Fruit fly (Drosophila melanogaster) whole organism, embryonic: Measurements from ENCODE around the gene CG18508.

ENCODE experiments used
- Adf1 ChIP-seq: fragments of 200-800 bp; sonication (Bioruptor generic); IDR thresholded peaks from 2 replicates; pipeline ENCODE4 v1.3.6; 2022; ENCODE audit warnings: missing biosample characterization, missing genetic modification characterization
- B-H2 ChIP-seq: fragments of 200-800 bp; sonication (Bioruptor generic); optimal IDR thresholded peaks from 2 replicates; lab custom pipeline; 2018; ENCODE audit warnings: missing biosample characterization, mild to moderate bottlenecking, missing genetic modification characterization
- CG10959 ChIP-seq: fragments of 200-800 bp; sonication (Bioruptor generic); IDR thresholded peaks from 2 replicates; pipeline ENCODE4 v1.3.6; 2022; ENCODE audit warnings: missing biosample characterization, missing genetic modification characterization
- CG11723 ChIP-seq: fragments of 200-800 bp; sonication (Bioruptor generic); optimal IDR thresholded peaks from 2 replicates; lab custom pipeline; 2017; ENCODE audit warnings: missing biosample characterization, mild to moderate bottlenecking, missing genetic modification characterization
- CG12219 ChIP-seq: fragments of 200-800 bp; sonication (Bioruptor generic); optimal IDR thresholded peaks from 3 replicates; lab custom pipeline; 2018; ENCODE audit warnings: missing biosample characterization, mild to moderate bottlenecking, missing genetic modification characterization
- CG12299 ChIP-seq: fragments of 200-800 bp; sonication (Bioruptor generic); optimal IDR thresholded peaks from 2 replicates; lab custom pipeline; 2018; ENCODE audit warnings: missing biosample characterization, mild to moderate bottlenecking, missing genetic modification characterization
- CG13123 ChIP-seq: fragments of 200-800 bp; sonication (Bioruptor generic); optimal IDR thresholded peaks from 2 replicates; lab custom pipeline; 2016; ENCODE audit warnings: missing biosample characterization, missing genetic modification characterization
- CG13424 ChIP-seq: fragments of 200-800 bp; sonication (Bioruptor generic); optimal IDR thresholded peaks from 2 replicates; lab custom pipeline; 2019; ENCODE audit warnings: missing biosample characterization, mild to moderate bottlenecking, missing genetic modification characterization, moderate library complexity
- CG14441 ChIP-seq: fragments of 200-800 bp; sonication (Bioruptor generic); IDR thresholded peaks from 2 replicates; pipeline ENCODE4 v1.3.6; 2022; ENCODE audit warnings: missing biosample characterization, missing genetic modification characterization
- CG15011 ChIP-seq: fragments of 200-800 bp; sonication (Bioruptor generic); optimal IDR thresholded peaks from 3 replicates; lab custom pipeline; 2018; ENCODE audit warnings: missing biosample characterization, mild to moderate bottlenecking, missing genetic modification characterization
- CG15601 ChIP-seq: fragments of 200-800 bp; sonication (Bioruptor generic); optimal IDR thresholded peaks from 3 replicates; lab custom pipeline; 2019; ENCODE audit warnings: missing biosample characterization, mild to moderate bottlenecking, missing genetic modification characterization, moderate library complexity
- CG17186 ChIP-seq: fragments of 200-800 bp; sonication (Bioruptor generic); optimal IDR thresholded peaks from 3 replicates; lab custom pipeline; 2017; ENCODE audit warnings: missing biosample characterization, missing genetic modification reagents, missing genetic modification characterization
- CG17829 ChIP-seq: fragments of 200-800 bp; optimal IDR thresholded peaks from 2 replicates; lab custom pipeline; 2019; ENCODE audit warnings: missing biosample characterization, mild to moderate bottlenecking, missing genetic modification characterization, moderate library complexity
- CG2678 ChIP-seq: fragments of 200-800 bp; sonication (Bioruptor generic); optimal IDR thresholded peaks from 3 replicates; lab custom pipeline; 2019; ENCODE audit warnings: missing biosample characterization, mild to moderate bottlenecking, missing genetic modification characterization, moderate library complexity
- CG31365 ChIP-seq: fragments of 200-800 bp; sonication (Bioruptor generic); optimal IDR thresholded peaks from 2 replicates; lab custom pipeline; 2018; ENCODE audit warnings: missing biosample characterization, mild to moderate bottlenecking, missing genetic modification characterization
- CG31388 ChIP-seq: fragments of 200-800 bp; sonication (Bioruptor generic); optimal IDR thresholded peaks from 2 replicates; lab custom pipeline; 2016; ENCODE audit warnings: missing biosample characterization, missing genetic modification characterization
- CG3281 ChIP-seq: fragments of 200-800 bp; sonication (Bioruptor generic); optimal IDR thresholded peaks from 3 replicates; lab custom pipeline; 2017; ENCODE audit warnings: missing biosample characterization, mild to moderate bottlenecking, missing genetic modification characterization
- CG4707 ChIP-seq: fragments of 200-800 bp; sonication (Bioruptor generic); optimal IDR thresholded peaks from 2 replicates; lab custom pipeline; 2018; ENCODE audit warnings: missing biosample characterization, mild to moderate bottlenecking, missing genetic modification characterization, moderate library complexity
- CG5953 ChIP-seq: fragments of 200-800 bp; sonication (Bioruptor generic); IDR thresholded peaks from 2 replicates; pipeline ENCODE4 v1.3.6; 2022; ENCODE audit warnings: missing biosample characterization, missing genetic modification characterization
- CG7271 ChIP-seq: fragments of 200-800 bp; sonication (Bioruptor generic); optimal IDR thresholded peaks from 2 replicates; lab custom pipeline; 2018; ENCODE audit warnings: missing biosample characterization, mild to moderate bottlenecking, missing genetic modification characterization, moderate library complexity
- CG7928 ChIP-seq: fragments of 200-800 bp; sonication (Bioruptor generic); optimal IDR thresholded peaks from 2 replicates; lab custom pipeline; 2017; ENCODE audit warnings: missing biosample characterization, mild to moderate bottlenecking, missing genetic modification characterization
- CG9727 ChIP-seq: fragments of 200-800 bp; sonication (Bioruptor generic); optimal IDR thresholded peaks from 3 replicates; lab custom pipeline; 2017; ENCODE audit warnings: missing biosample characterization, mild to moderate bottlenecking, missing genetic modification characterization
- CTCF ChIP-seq: fragments of 200-800 bp; sonication (Bioruptor generic); optimal IDR thresholded peaks from 2 replicates; lab custom pipeline; 2017; ENCODE audit warnings: missing biosample characterization, mild to moderate bottlenecking, missing genetic modification characterization, moderate library complexity
- Camta ChIP-seq: fragments of 200-800 bp; sonication (Bioruptor generic); optimal IDR thresholded peaks from 2 replicates; lab custom pipeline; 2016; ENCODE audit warnings: missing biosample characterization, missing genetic modification characterization
- Dll ChIP-seq: fragments of 200-800 bp; sonication (Bioruptor generic); IDR thresholded peaks from 4 replicates; pipeline ENCODE4 v1.3.6; 2022; ENCODE audit warnings: missing biosample characterization, missing genetic modification characterization; ENCODE audit not compliant: partially characterized antibody
- Doc3 ChIP-seq: fragments of 200-800 bp; sonication (Bioruptor generic); IDR thresholded peaks from 3 replicates; pipeline ENCODE4 v1.3.6; 2022; ENCODE audit warnings: missing biosample characterization, missing genetic modification characterization; ENCODE audit not compliant: partially characterized antibody
- Hand ChIP-seq: fragments of 200-800 bp; sonication (Bioruptor generic); optimal IDR thresholded peaks from 2 replicates; lab custom pipeline; 2017; ENCODE audit warnings: mild to moderate bottlenecking, missing biosample characterization, missing genetic modification reagents, missing genetic modification characterization
- Max ChIP-seq: fragments of 200-800 bp; sonication (Bioruptor generic); optimal IDR thresholded peaks from 2 replicates; lab custom pipeline; 2016; ENCODE audit warnings: missing biosample characterization, mild to moderate bottlenecking, missing genetic modification characterization
- Nf-YA ChIP-seq: fragments of 200-800 bp; sonication (Bioruptor generic); IDR thresholded peaks from 2 replicates; pipeline ENCODE4 v1.3.6; 2022; ENCODE audit warnings: missing biosample characterization, missing genetic modification characterization
- NfI ChIP-seq: fragments of 200-800 bp; sonication (Bioruptor generic); optimal IDR thresholded peaks from 3 replicates; lab custom pipeline; 2018; ENCODE audit warnings: missing biosample characterization, mild to moderate bottlenecking, missing genetic modification characterization, moderate library complexity
- Optix ChIP-seq: fragments of 200-800 bp; sonication (Bioruptor generic); IDR thresholded peaks from 3 replicates; pipeline ENCODE4 v1.3.6; 2022; ENCODE audit warnings: missing biosample characterization, missing genetic modification characterization
- Rfx ChIP-seq: fragments of 200-800 bp; sonication (Bioruptor generic); IDR thresholded peaks from 2 replicates; pipeline ENCODE4 v1.3.6; 2022; ENCODE audit warnings: missing biosample characterization, missing genetic modification characterization
- Rx ChIP-seq: fragments of 200-800 bp; sonication (Bioruptor generic); IDR thresholded peaks from 2 replicates; pipeline ENCODE4 v1.3.6; 2022; ENCODE audit warnings: missing biosample characterization, missing genetic modification characterization
- Six4 ChIP-seq: fragments of 200-800 bp; sonication (Bioruptor generic); optimal IDR thresholded peaks from 2 replicates; lab custom pipeline; 2016; ENCODE audit warnings: missing biosample characterization, missing genetic modification characterization
- bab2 ChIP-seq: fragments of 200-800 bp; sonication (Bioruptor generic); optimal IDR thresholded peaks from 2 replicates; lab custom pipeline; 2016; ENCODE audit warnings: missing biosample characterization, missing genetic modification characterization
- br ChIP-seq: fragments of >200 bp; optimal IDR thresholded peaks from 2 replicates; lab custom pipeline; 2017
- cg ChIP-seq: fragments of 200-800 bp; sonication (Bioruptor generic); optimal IDR thresholded peaks from 3 replicates; lab custom pipeline; 2019; ENCODE audit warnings: missing biosample characterization, mild to moderate bottlenecking, missing genetic modification characterization, moderate library complexity
- chinmo ChIP-seq: fragments of 200-800 bp; sonication (Bioruptor generic); IDR thresholded peaks from 4 replicates; pipeline ENCODE4 v1.3.6; 2022; ENCODE audit warnings: missing biosample characterization, missing genetic modification characterization; ENCODE audit not compliant: partially characterized antibody
- gro ChIP-seq: fragments of 200-800 bp; sonication (Bioruptor generic); optimal IDR thresholded peaks from 2 replicates; lab custom pipeline; 2016; ENCODE audit warnings: missing biosample characterization, missing genetic modification characterization
- hbn ChIP-seq: fragments of 200-800 bp; sonication (Bioruptor generic); IDR thresholded peaks from 2 replicates; pipeline ENCODE4 v1.3.6; 2022; ENCODE audit warnings: missing biosample characterization, missing genetic modification characterization; ENCODE audit not compliant: partially characterized antibody
- klu ChIP-seq: fragments of 200-800 bp; sonication (Bioruptor generic); IDR thresholded peaks from 2 replicates; pipeline ENCODE4 v1.3.6; 2022; ENCODE audit warnings: missing biosample characterization, missing genetic modification characterization
- lab ChIP-seq: fragments of 200-800 bp; sonication (Bioruptor generic); optimal IDR thresholded peaks from 3 replicates; lab custom pipeline; 2017; ENCODE audit warnings: missing biosample characterization, missing genetic modification characterization, mild to moderate bottlenecking, moderate library complexity, missing genetic modification reagents
- lilli ChIP-seq: fragments of 200-800 bp; sonication (Bioruptor generic); optimal IDR thresholded peaks from 3 replicates; lab custom pipeline; 2016; ENCODE audit warnings: missing biosample characterization, missing genetic modification characterization
- nmo ChIP-seq: fragments of 200-800 bp; sonication (Bioruptor generic); optimal IDR thresholded peaks from 2 replicates; lab custom pipeline; 2018; ENCODE audit warnings: missing biosample characterization, mild to moderate bottlenecking, missing genetic modification characterization, moderate library complexity
- otp ChIP-seq: fragments of 200-800 bp; sonication (Bioruptor generic); IDR thresholded peaks from 3 replicates; pipeline ENCODE4, ENCODE4 v1.3.6; 2022; ENCODE audit warnings: missing biosample characterization, missing genetic modification characterization
- repo ChIP-seq: fragments of 200-800 bp; sonication (Bioruptor generic); optimal IDR thresholded peaks from 2 replicates; lab custom pipeline; 2016; ENCODE audit warnings: missing biosample characterization, missing genetic modification characterization
- seq ChIP-seq: fragments of 200-800 bp; sonication (Bioruptor generic); IDR thresholded peaks from 2 replicates; pipeline ENCODE4 v1.3.6; 2022; ENCODE audit warnings: missing biosample characterization, missing genetic modification characterization
- sim ChIP-seq: fragments of 200-800 bp; sonication (Bioruptor generic); IDR thresholded peaks from 2 replicates; pipeline ENCODE4 v1.3.6; 2022; ENCODE audit warnings: missing biosample characterization, missing genetic modification characterization
- tll ChIP-seq, 2 experiments: fragments of 200-800 bp in 1 of 2; fragments of >200 bp in 1 of 2; sonication (Bioruptor generic) in 1 of 2; optimal IDR thresholded peaks; 2 replicates each; lab custom pipeline; 2017 to 2019; ENCODE audit warnings: missing biosample characterization in 2 of 2, missing genetic modification characterization in 2 of 2, mild to moderate bottlenecking in 1 of 2, moderate library complexity in 1 of 2
- usp ChIP-seq: fragments of >200 bp; optimal IDR thresholded peaks from 2 replicates; lab custom pipeline; 2017; ENCODE audit warnings: missing biosample characterization, missing genetic modification characterization
- vvl ChIP-seq: fragments of 200-800 bp; sonication (Bioruptor generic); IDR thresholded peaks from 2 replicates; pipeline ENCODE4 v1.3.6; 2022; ENCODE audit warnings: missing biosample characterization, missing genetic modification characterization
- wdn ChIP-seq: fragments of 200-800 bp; sonication (Bioruptor generic); IDR thresholded peaks from 2 replicates; pipeline ENCODE4 v1.3.6; 2022; ENCODE audit warnings: missing biosample characterization, missing genetic modification characterization

The CG18508 gene

dm6 chrX:3188419-3188818 lies 15.5 kb upstream of the CG18508 start (continued):
- TF ChIP-seq CG4707 (GFP tag; lab: Kevin White, UChicago) = peak; percentile 14
- no peak for TF ChIP-seq CG17186 (GFP tag; lab: Kevin White, UChicago)
- TF ChIP-seq Doc3 = no peak
- TF ChIP-seq CG14441 (GFP tag; lab: Robert Waterston, UW) = peak; percentile 16; the same call in 1 of the 2 replicates
- peak; percentile 4 for TF ChIP-seq repo
- no peak for TF ChIP-seq NfI (GFP tag; lab: Kevin White, UChicago)
- TF ChIP-seq Six4 (GFP tag; lab: Kevin White, UChicago) = peak; percentile 32
- TF ChIP-seq CG12299 (tag; lab: Kevin White, UChicago) = no peak
- TF ChIP-seq lilli (GFP tag; lab: Kevin White, UChicago) = no peak
- TF ChIP-seq Optix (GFP tag; lab: Robert Waterston, UW) = no peak
- TF ChIP-seq gro (GFP tag; lab: Kevin White, UChicago) = peak; percentile 17
- TF ChIP-seq CG31365 (tag; lab: Kevin White, UChicago) = peak; percentile 51
- TF ChIP-seq CG3281 (GFP tag; lab: Kevin White, UChicago) = peak; percentile 40
- peak; percentile 32 for TF ChIP-seq CG9727 (GFP tag; lab: Kevin White, UChicago)
- TF ChIP-seq wdn (GFP tag; lab: Robert Waterston, UW) = no peak
- TF ChIP-seq CG7271 (tag; lab: Kevin White, UChicago) = no peak
- no peak for TF ChIP-seq Nf-YA (GFP tag; lab: Robert Waterston, UW)
- peak; percentile 76 for TF ChIP-seq lab (GFP tag; lab: Kevin White, UChicago)
- TF ChIP-seq CG31388 (GFP tag; lab: Kevin White, UChicago) = no peak
- TF ChIP-seq CG12219 (GFP tag; lab: Kevin White, UChicago) = no peak
- peak; percentile 40 for TF ChIP-seq B-H2 (GFP tag; lab: Kevin White, UChicago)
- no peak for TF ChIP-seq Dll
- TF ChIP-seq otp (GFP tag; lab: Robert Waterston, UW) = peak; percentile 75; the same call in 2 of the 3 replicates
- no peak for TF ChIP-seq nmo
- no peak for TF ChIP-seq Hand (GFP tag; lab: Kevin White, UChicago)
- peak; percentile 39 for TF ChIP-seq CG13424 (tag; lab: Kevin White, UChicago)
- no peak for TF ChIP-seq cg (GFP tag; lab: Kevin White, UChicago)
- no peak for TF ChIP-seq Rx
- TF ChIP-seq Rfx (GFP tag; lab: Robert Waterston, UW) = no peak
- TF ChIP-seq tll (GFP tag; optimal IDR thresholded peaks at IDR 0.05; lab: Kevin White, UChicago) = no peak
- TF ChIP-seq CG15601 (tag; lab: Kevin White, UChicago) = peak; percentile 43
- peak; percentile 69 for TF ChIP-seq CG2678
- TF ChIP-seq CG7928 (GFP tag; lab: Kevin White, UChicago) = no peak
- TF ChIP-seq CG10959 (GFP tag; lab: Robert Waterston, UW) = no peak
- TF ChIP-seq seq = no peak
- peak; percentile 53 for TF ChIP-seq Camta (GFP tag; lab: Kevin White, UChicago)
- no peak for TF ChIP-seq br (lab: Kevin White, UChicago)
- TF ChIP-seq CG5953 = no peak
- TF ChIP-seq CG13123 (GFP tag; lab: Kevin White, UChicago) = no peak
- TF ChIP-seq klu (GFP tag; lab: Robert Waterston, UW) = no peak
- no peak for TF ChIP-seq chinmo (GFP tag; lab: Robert Waterston, UW)
- no peak for TF ChIP-seq usp
- TF ChIP-seq CG11723 (GFP tag; lab: Kevin White, UChicago) = no peak
- TF ChIP-seq CG15011 (GFP tag; lab: Kevin White, UChicago) = peak; percentile 21
- no peak for TF ChIP-seq Max
- no peak for TF ChIP-seq hbn (GFP tag; lab: Robert Waterston, UW)
- peak; percentile 47; the same call in 1 of the 2 replicates for TF ChIP-seq vvl (GFP tag; lab: Robert Waterston, UW)
- no peak for TF ChIP-seq CTCF (GFP tag; lab: Kevin White, UChicago)
- TF ChIP-seq sim = peak; percentile 26; the same call in 1 of the 2 replicates
- no peak for TF ChIP-seq CG17829 (tag; lab: Kevin White, UChicago)
- TF ChIP-seq Adf1 (GFP tag; lab: Robert Waterston, UW) = no peak
- TF ChIP-seq bab2 (GFP tag; lab: Kevin White, UChicago) = peak; percentile 60
